Fruit fly (Drosophila melanogaster) whole organism, wandering third instar larva: ENCODE results near the gene Mcm3.

Experiments used
- Abd-B ChIP-seq: fragments of >200 bp; optimal IDR thresholded peaks from 2 replicates; lab custom pipeline; 2017; ENCODE audit warnings: missing biosample characterization, missing genetic modification characterization
- CG32264 ChIP-seq: fragments of 200-800 bp; sonication (Bioruptor generic); optimal IDR thresholded peaks from 2 replicates; lab custom pipeline; 2016; ENCODE audit warnings: missing biosample characterization, missing genetic modification characterization
- CG9705 ChIP-seq: fragments of 200-800 bp; sonication (Bioruptor generic); optimal IDR thresholded peaks from 2 replicates; lab custom pipeline; 2018; ENCODE audit warnings: missing biosample characterization, mild to moderate bottlenecking, missing genetic modification characterization
- CrebA ChIP-seq: fragments of 200-800 bp; sonication (Bioruptor generic); optimal IDR thresholded peaks from 2 replicates; lab custom pipeline; 2016; ENCODE audit warnings: missing biosample characterization, mild to moderate bottlenecking, missing genetic modification characterization, borderline replicate concordance
- Dfd ChIP-seq: fragments of >200 bp; optimal IDR thresholded peaks from 2 replicates; lab custom pipeline; 2017; ENCODE audit warnings: missing biosample characterization, missing genetic modification characterization
- Dif ChIP-seq: fragments of 200-275, 200-300 bp; sonication (Bioruptor generic); optimal IDR thresholded peaks from 2 replicates; lab custom pipeline; 2018; ENCODE audit warnings: missing biosample characterization, missing genetic modification characterization; ENCODE audit not compliant: partially characterized antibody
- GATAd ChIP-seq: sonication (Bioruptor generic); optimal IDR thresholded peaks from 2 replicates; lab custom pipeline; 2016; ENCODE audit warnings: missing biosample characterization, missing genetic modification characterization
- Hnf4 ChIP-seq: fragments of 200-800 bp; sonication (Bioruptor generic); optimal IDR thresholded peaks from 2 replicates; lab custom pipeline; 2016; ENCODE audit warnings: missing biosample characterization, mild to moderate bottlenecking, missing genetic modification characterization
- Hr83 ChIP-seq: fragments of 200-300 bp; sonication (Bioruptor generic); optimal IDR thresholded peaks from 2 replicates; lab custom pipeline; 2016; ENCODE audit warnings: missing biosample characterization, mild to moderate bottlenecking, missing genetic modification characterization, moderate library complexity; ENCODE audit not compliant: poor library complexity, severe bottlenecking
- Mio ChIP-seq: sonication (Bioruptor generic); optimal IDR thresholded peaks from 2 replicates; lab custom pipeline; 2016; ENCODE audit warnings: missing biosample characterization, missing genetic modification characterization
- Myc ChIP-seq: fragments of >200 bp; optimal IDR thresholded peaks from 2 replicates; lab custom pipeline; 2017
- Rel ChIP-seq, 2 experiments: fragments of 200-800 bp; sonication (Bioruptor generic) in 1 of 2; optimal IDR thresholded peaks; 2 replicates in 1 of 2; 3 replicates in 1 of 2; lab custom pipeline; 2016 to 2019; ENCODE audit warnings: mild to moderate bottlenecking in 2 of 2, missing biosample characterization in 2 of 2, missing genetic modification characterization in 2 of 2, moderate library complexity in 1 of 2
- Sp1 ChIP-seq: fragments of 200-800 bp; sonication (Bioruptor generic); optimal IDR thresholded peaks from 3 replicates; lab custom pipeline; 2019; ENCODE audit warnings: missing biosample characterization, mild to moderate bottlenecking, missing genetic modification characterization, moderate library complexity
- Vsx2 ChIP-seq: fragments of 200-300, 225-300 bp; sonication (Bioruptor generic); optimal IDR thresholded peaks from 2 replicates; lab custom pipeline; 2018; ENCODE audit warnings: missing biosample characterization, missing genetic modification characterization; ENCODE audit not compliant: partially characterized antibody
- br ChIP-seq: fragments of 200-800 bp; sonication (Bioruptor generic); optimal IDR thresholded peaks from 2 replicates; lab custom pipeline; 2016; ENCODE audit warnings: missing biosample characterization, missing genetic modification characterization
- brk ChIP-seq: fragments of 200-800 bp; sonication (Bioruptor generic); optimal IDR thresholded peaks from 2 replicates; lab custom pipeline; 2016; ENCODE audit warnings: missing biosample characterization, mild to moderate bottlenecking, missing genetic modification characterization
- dl ChIP-seq, 2 experiments: fragments of 175-275, 200-275 bp in 1 of 2; fragments of 200-275 bp in 1 of 2; sonication (Bioruptor generic); optimal IDR thresholded peaks; lab custom pipeline; 2018; ENCODE audit warnings: mild to moderate bottlenecking in 2 of 2, missing biosample characterization in 2 of 2, missing genetic modification characterization in 2 of 2, moderate library complexity in 2 of 2; ENCODE audit not compliant: partially characterized antibody in 2 of 2, insufficient read depth in 1 of 2
- dsf ChIP-seq: sonication (Bioruptor generic); optimal IDR thresholded peaks from 2 replicates; lab custom pipeline; 2016; ENCODE audit warnings: missing biosample characterization, missing genetic modification characterization, borderline replicate concordance
- ey ChIP-seq: fragments of 200-800 bp; sonication (Bioruptor generic); optimal IDR thresholded peaks from 2 replicates; lab custom pipeline; 2016; ENCODE audit warnings: missing biosample characterization, missing genetic modification characterization
- foxo ChIP-seq, 2 experiments: fragments of 200-800 bp; sonication (Bioruptor generic); optimal IDR thresholded peaks; 2 replicates in 1 of 2; 3 replicates in 1 of 2; lab custom pipeline; 2016 to 2017; ENCODE audit warnings: missing biosample characterization in 2 of 2, missing genetic modification characterization in 2 of 2
- fru ChIP-seq: fragments of 200-800 bp; sonication (Bioruptor generic); optimal IDR thresholded peaks from 3 replicates; lab custom pipeline; 2016; ENCODE audit warnings: missing biosample characterization, mild to moderate bottlenecking, missing genetic modification characterization
- h ChIP-seq: fragments of 200-800 bp; sonication (Bioruptor generic); optimal IDR thresholded peaks from 3 replicates; lab custom pipeline; 2016; ENCODE audit warnings: missing biosample characterization, mild to moderate bottlenecking, missing genetic modification characterization
- lola ChIP-seq: fragments of >200 bp; optimal IDR thresholded peaks from 2 replicates; lab custom pipeline; 2017; ENCODE audit warnings: missing biosample characterization, missing genetic modification characterization
- pan ChIP-seq: fragments of >200 bp; optimal IDR thresholded peaks from 2 replicates; lab custom pipeline; 2017
- psq ChIP-seq: fragments of 200-800 bp; sonication (Bioruptor generic); optimal IDR thresholded peaks from 3 replicates; lab custom pipeline; 2017; ENCODE audit warnings: missing biosample characterization, mild to moderate bottlenecking, missing genetic modification characterization, moderate library complexity
- rgr ChIP-seq: fragments of 200-800 bp; sonication (Bioruptor generic); optimal IDR thresholded peaks from 3 replicates; lab custom pipeline; 2016; ENCODE audit warnings: missing biosample characterization, mild to moderate bottlenecking, missing genetic modification characterization
- sv ChIP-seq: fragments of 200-800 bp; sonication (Bioruptor generic); optimal IDR thresholded peaks from 3 replicates; lab custom pipeline; 2016; ENCODE audit warnings: missing biosample characterization, missing genetic modification characterization
- tai ChIP-seq: sonication (Bioruptor generic); optimal IDR thresholded peaks from 2 replicates; lab custom pipeline; 2016; ENCODE audit warnings: missing biosample characterization, missing genetic modification characterization
- usp ChIP-seq: fragments of >200 bp; optimal IDR thresholded peaks from 2 replicates; lab custom pipeline; 2017; ENCODE audit warnings: missing biosample characterization, missing genetic modification characterization
- woc ChIP-seq: sonication (Bioruptor generic); optimal IDR thresholded peaks from 2 replicates; lab custom pipeline; 2016; ENCODE audit warnings: missing biosample characterization, mild to moderate bottlenecking, missing genetic modification characterization

Gene Mcm3

dm6 chrX:5337316-5337715 is 13.7 kb downstream of the Mcm3 start:
- TF ChIP-seq CrebA (GFP tag; lab: Kevin White, UChicago) (no peak), h (GFP tag; lab: Kevin White, UChicago) (no peak), GATAd (GFP tag; lab: Kevin White, UChicago) (no peak), Myc (no peak), woc (no peak), dsf (no peak), Vsx2 (no peak), rgr (GFP tag; lab: Kevin White, UChicago) (no peak), Hnf4 (no peak), CG32264 (GFP tag; lab: Kevin White, UChicago) (no peak), Mio (GFP tag; lab: Kevin White, UChicago) (no peak), Abd-B (no peak), tai (no peak), ey (GFP tag; lab: Kevin White, UChicago) (no peak), sv (GFP tag; lab: Kevin White, UChicago) (no peak), dl (GFP tag; optimal IDR thresholded peaks at IDR 0.05; lab: Kevin White, UChicago; ENCODE audit: insufficient read depth in 1 of 2, partially characterized antibody in 2 of 2) (no peak), fru (GFP tag; lab: Kevin White, UChicago) (no peak), CG9705 (GFP tag; lab: Kevin White, UChicago) (no peak), Dif (GFP tag; lab: Kevin White, UChicago) (no peak), psq (no peak)

- TF ChIP-seq h (GFP tag; lab: Kevin White, UChicago) (no peak), rgr (GFP tag; lab: Kevin White, UChicago) (no peak), CrebA (GFP tag; lab: Kevin White, UChicago) (no peak), Hr83 (GFP tag; lab: Kevin White, UChicago) (no peak), usp (GFP tag; lab: Kevin White, UChicago) (no peak), Myc (no peak), brk (no peak)
- TF ChIP-seq, all 38 proteins: peak for 0
These were observed 14.8 kb downstream of the Mcm3 start for dm6 chrX:5338435-5338834.

DNA sequence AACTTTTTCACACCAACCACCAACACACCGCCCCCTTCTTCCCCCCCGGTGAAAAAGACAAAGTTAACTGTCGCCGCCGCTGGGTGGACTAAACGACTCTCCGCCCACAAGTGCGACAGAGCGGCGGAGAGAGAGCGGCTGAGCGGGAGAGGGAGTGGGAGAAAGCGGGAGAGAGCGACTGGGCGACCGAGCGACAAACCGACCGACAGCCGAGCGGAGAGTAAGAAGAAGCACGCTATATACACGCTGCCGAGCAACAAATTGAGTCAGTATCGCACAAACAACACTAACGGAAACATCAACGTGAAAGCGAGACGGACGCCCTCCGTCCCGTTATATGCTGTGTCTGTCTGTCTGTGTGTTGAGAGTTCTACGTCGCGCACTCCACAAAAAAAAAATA is 16.3 kb downstream of the Mcm3 start, which contains the start of gene SK:
TSS of gene SK (plus strand) at position 267 of the 400 bp plus-strand sequence.
- TF ChIP-seq lola (GFP tag; lab: Kevin White, UChicago) (no peak), Dif (GFP tag; lab: Kevin White, UChicago) (peak; percentile 8)

DNA sequence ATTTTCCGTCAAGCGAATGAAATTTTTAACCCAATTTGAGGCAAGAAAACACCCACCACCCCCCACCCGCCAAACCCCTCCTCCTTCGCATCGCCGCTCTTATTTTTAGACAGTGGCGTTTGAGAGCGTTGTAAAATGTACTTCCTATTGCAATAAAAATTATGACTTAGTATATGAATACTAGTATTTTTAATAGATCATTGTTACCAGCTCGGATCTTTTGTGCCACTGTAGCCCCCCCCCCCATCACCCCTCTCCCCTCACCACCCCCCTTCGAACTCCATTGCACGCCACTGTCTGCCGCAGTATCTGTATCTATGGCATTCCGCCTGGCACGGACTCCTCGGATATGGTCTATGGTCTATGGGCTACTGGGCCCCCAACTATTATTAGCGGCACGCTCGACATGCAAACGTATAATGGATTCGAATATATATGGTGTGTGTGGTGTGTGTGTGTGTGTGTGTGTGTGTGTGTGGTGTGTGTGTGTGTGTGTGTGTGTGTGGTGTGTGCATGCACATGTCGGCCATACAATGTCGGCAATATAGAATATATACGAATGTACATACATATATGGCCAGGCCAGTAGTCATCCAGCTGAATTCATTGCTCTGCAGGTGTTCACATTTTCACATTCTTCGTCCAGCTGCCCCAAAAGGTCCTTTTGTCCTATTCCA is 26.4 kb downstream of the Mcm3 start:
- TF ChIP-seq Dif (GFP tag; lab: Kevin White, UChicago) = no peak
- peak; percentile 56 for TF ChIP-seq Dfd (GFP tag; lab: Kevin White, UChicago)
- no peak for TF ChIP-seq h (GFP tag; lab: Kevin White, UChicago)

DNA sequence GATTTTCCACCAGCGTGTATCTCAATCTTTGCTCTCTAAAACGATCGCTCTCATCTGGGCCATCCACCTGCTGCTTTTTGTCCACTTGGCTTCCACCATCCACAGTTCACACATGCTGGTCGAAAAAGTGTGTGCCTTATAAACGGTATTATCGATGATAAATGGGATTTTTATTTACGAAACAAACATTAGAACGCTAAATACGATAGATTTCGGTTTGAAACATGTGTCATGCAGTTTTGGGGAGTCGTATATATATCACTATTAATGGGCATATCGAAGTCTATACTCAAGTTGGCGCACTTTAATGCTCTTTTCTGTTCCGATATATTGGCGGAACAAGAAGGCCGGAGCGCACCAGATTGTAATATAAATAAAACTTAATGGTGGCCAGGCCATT is 33.4 kb downstream of the Mcm3 start:
- TF ChIP-seq Dfd (GFP tag; lab: Kevin White, UChicago) (no peak), Hr83 (GFP tag; lab: Kevin White, UChicago) (no peak), Vsx2 (no peak), GATAd (GFP tag; lab: Kevin White, UChicago) (no peak), foxo (GFP tag; optimal IDR thresholded peaks at IDR 0.05; lab: Kevin White, UChicago) (no peak), Sp1 (GFP tag; lab: Kevin White, UChicago) (no peak), brk (no peak), br (no peak), Rel (GFP tag; optimal IDR thresholded peaks at IDR 0.05; lab: Kevin White, UChicago) (no peak), Rel (tag; optimal IDR thresholded peaks at IDR 0.05; lab: Kevin White, UChicago) (no peak), pan (lab: Kevin White, UChicago) (no peak), ey (GFP tag; lab: Kevin White, UChicago) (no peak), Hnf4 (no peak)
